Fruit fly (Drosophila melanogaster) whole organism, embryonic: Measurements from ENCODE around the gene mh.

Source experiments
- Aef1 ChIP-seq: fragments of 200-800 bp; sonication (Bioruptor generic); IDR thresholded peaks from 3 replicates; pipeline ENCODE4 v1.3.6; 2022; ENCODE audit warnings: missing biosample characterization, missing genetic modification characterization
- Atf3 ChIP-seq: fragments of 200-800 bp; sonication (Bioruptor generic); optimal IDR thresholded peaks from 3 replicates; lab custom pipeline; 2016; ENCODE audit warnings: missing biosample characterization, missing genetic modification characterization
- BEAF-32 ChIP-seq: fragments of 200-800 bp; sonication (Bioruptor generic); optimal IDR thresholded peaks from 3 replicates; lab custom pipeline; 2017; ENCODE audit warnings: missing biosample characterization, missing genetic modification characterization, mild to moderate bottlenecking, moderate library complexity, missing genetic modification reagents
- Bdp1 ChIP-seq: fragments of 200-800 bp; sonication (Bioruptor generic); optimal IDR thresholded peaks from 3 replicates; lab custom pipeline; 2016; ENCODE audit warnings: missing biosample characterization, missing genetic modification characterization
- CG12155 ChIP-seq: fragments of 200-800 bp; sonication (Bioruptor generic); optimal IDR thresholded peaks from 3 replicates; lab custom pipeline; 2016; ENCODE audit warnings: missing biosample characterization, missing genetic modification characterization
- CG12744 ChIP-seq: fragments of 200-800 bp; sonication (Bioruptor generic); optimal IDR thresholded peaks from 2 replicates; lab custom pipeline; 2016; ENCODE audit warnings: missing biosample characterization, missing genetic modification characterization
- CG13424 ChIP-seq: fragments of 200-800 bp; sonication (Bioruptor generic); optimal IDR thresholded peaks from 2 replicates; lab custom pipeline; 2019; ENCODE audit warnings: missing biosample characterization, mild to moderate bottlenecking, missing genetic modification characterization, moderate library complexity
- CG15601 ChIP-seq: fragments of 200-800 bp; sonication (Bioruptor generic); optimal IDR thresholded peaks from 3 replicates; lab custom pipeline; 2019; ENCODE audit warnings: missing biosample characterization, mild to moderate bottlenecking, missing genetic modification characterization, moderate library complexity
- CG17568 ChIP-seq: fragments of 200-800 bp; sonication (Bioruptor generic); optimal IDR thresholded peaks from 2 replicates; lab custom pipeline; 2018; ENCODE audit warnings: missing biosample characterization, mild to moderate bottlenecking, missing genetic modification characterization, moderate library complexity
- CG17612 ChIP-seq: fragments of 200-800 bp; sonication (Bioruptor generic); IDR thresholded peaks from 2 replicates; pipeline ENCODE4 v1.3.6; 2022; ENCODE audit warnings: missing biosample characterization, missing genetic modification characterization
- CG2116 ChIP-seq: fragments of 200-800 bp; sonication (Bioruptor generic); optimal IDR thresholded peaks from 3 replicates; lab custom pipeline; 2018; ENCODE audit warnings: missing biosample characterization, mild to moderate bottlenecking, missing genetic modification characterization
- CG2129 ChIP-seq: fragments of 200-800 bp; sonication (Bioruptor generic); IDR thresholded peaks from 2 replicates; pipeline ENCODE4 v1.3.6; 2022; ENCODE audit warnings: missing biosample characterization, missing genetic modification characterization; ENCODE audit not compliant: partially characterized antibody
- CG2202 ChIP-seq: fragments of 200-800 bp; sonication (Bioruptor generic); optimal IDR thresholded peaks from 2 replicates; lab custom pipeline; 2018; ENCODE audit warnings: missing biosample characterization, mild to moderate bottlenecking, missing genetic modification characterization
- CG31365 ChIP-seq: fragments of 200-800 bp; sonication (Bioruptor generic); optimal IDR thresholded peaks from 2 replicates; lab custom pipeline; 2018; ENCODE audit warnings: missing biosample characterization, mild to moderate bottlenecking, missing genetic modification characterization
- CG31388 ChIP-seq: fragments of 200-800 bp; sonication (Bioruptor generic); optimal IDR thresholded peaks from 2 replicates; lab custom pipeline; 2016; ENCODE audit warnings: missing biosample characterization, missing genetic modification characterization
- CG33213 ChIP-seq: fragments of 200-800 bp; sonication (Bioruptor generic); optimal IDR thresholded peaks from 3 replicates; lab custom pipeline; 2016; ENCODE audit warnings: missing biosample characterization, missing genetic modification characterization
- CG33557 ChIP-seq: fragments of 200-800 bp; sonication (Bioruptor generic); optimal IDR thresholded peaks from 2 replicates; lab custom pipeline; 2019; ENCODE audit warnings: missing biosample characterization, mild to moderate bottlenecking, missing genetic modification characterization, moderate library complexity
- CG4617 ChIP-seq: fragments of 200-800 bp; sonication (Bioruptor generic); optimal IDR thresholded peaks from 3 replicates; lab custom pipeline; 2016; ENCODE audit warnings: missing biosample characterization, missing genetic modification characterization, borderline replicate concordance
- CG4730 ChIP-seq: fragments of 200-800 bp; sonication (Bioruptor generic); IDR thresholded peaks from 2 replicates; pipeline ENCODE4 v1.3.6; 2022; ENCODE audit warnings: missing biosample characterization, missing genetic modification characterization
- CG8765 ChIP-seq: fragments of 200-800 bp; sonication (Bioruptor generic); IDR thresholded peaks from 2 replicates; pipeline ENCODE4 v1.3.6; 2022; ENCODE audit warnings: missing biosample characterization, missing genetic modification characterization
- CG8944 ChIP-seq: fragments of 200-800 bp; sonication (Bioruptor generic); optimal IDR thresholded peaks from 3 replicates; lab custom pipeline; 2016; ENCODE audit warnings: missing biosample characterization, missing genetic modification characterization
- Chrac-16 ChIP-seq: fragments of 200-800 bp; sonication (Bioruptor generic); optimal IDR thresholded peaks from 3 replicates; lab custom pipeline; 2016; ENCODE audit warnings: missing biosample characterization, missing genetic modification characterization
- CrebB ChIP-seq: fragments of 200-800 bp; sonication (Bioruptor generic); optimal IDR thresholded peaks from 3 replicates; lab custom pipeline; 2018; ENCODE audit warnings: missing biosample characterization, mild to moderate bottlenecking, missing genetic modification characterization
- D19B ChIP-seq: fragments of 200-800 bp; sonication (Bioruptor generic); optimal IDR thresholded peaks from 2 replicates; lab custom pipeline; 2017; ENCODE audit warnings: missing biosample characterization, mild to moderate bottlenecking, missing genetic modification characterization
- Dek ChIP-seq: fragments of 200-800 bp; sonication (Bioruptor generic); optimal IDR thresholded peaks from 3 replicates; lab custom pipeline; 2019; ENCODE audit warnings: missing biosample characterization, mild to moderate bottlenecking, missing genetic modification characterization, moderate library complexity
- Dip3 ChIP-seq: fragments of 200-800 bp; sonication (Bioruptor generic); optimal IDR thresholded peaks from 3 replicates; lab custom pipeline; 2016; ENCODE audit warnings: missing biosample characterization, missing genetic modification characterization
- Doc2 ChIP-seq: fragments of 200-800 bp; sonication (Bioruptor generic); IDR thresholded peaks from 2 replicates; pipeline ENCODE4 v1.3.6; 2022; ENCODE audit warnings: missing biosample characterization, missing genetic modification characterization
- Ets65A ChIP-seq: fragments of 200-800 bp; sonication (Bioruptor generic); peaks from one replicate; lab custom pipeline; 2016; ENCODE audit warnings: missing biosample characterization, missing genetic modification characterization
- NC2α ChIP-seq: fragments of 200-800 bp; sonication (Bioruptor generic); optimal IDR thresholded peaks from 2 replicates; lab custom pipeline; 2016; ENCODE audit warnings: missing biosample characterization, missing genetic modification characterization
- NK7.1 ChIP-seq: fragments of 200-800 bp; sonication (Bioruptor generic); optimal IDR thresholded peaks from 3 replicates; lab custom pipeline; 2016; ENCODE audit warnings: missing biosample characterization, missing genetic modification characterization
- Opbp ChIP-seq: fragments of 200-800 bp; sonication (Bioruptor generic); IDR thresholded peaks from 3 replicates; pipeline ENCODE4 v1.3.6; 2022; ENCODE audit warnings: missing biosample characterization, missing genetic modification characterization; ENCODE audit not compliant: partially characterized antibody
- Rfx ChIP-seq: fragments of 200-800 bp; sonication (Bioruptor generic); IDR thresholded peaks from 2 replicates; pipeline ENCODE4 v1.3.6; 2022; ENCODE audit warnings: missing biosample characterization, missing genetic modification characterization
- Side ChIP-seq: fragments of 200-800 bp; sonication (Bioruptor generic); optimal IDR thresholded peaks from 2 replicates; lab custom pipeline; 2016; ENCODE audit warnings: missing biosample characterization, missing genetic modification characterization
- Sry-δ ChIP-seq: fragments of 200-800 bp; sonication (Bioruptor generic); optimal IDR thresholded peaks from 2 replicates; lab custom pipeline; 2016; ENCODE audit warnings: missing biosample characterization, missing genetic modification characterization
- ase ChIP-seq: fragments of 200-800 bp; sonication (Bioruptor generic); IDR thresholded peaks from 3 replicates; pipeline ENCODE4 v1.3.6; 2022; ENCODE audit warnings: missing biosample characterization, missing genetic modification characterization
- az2 ChIP-seq: fragments of 200-800 bp; sonication (Bioruptor generic); optimal IDR thresholded peaks from 3 replicates; lab custom pipeline; 2016; ENCODE audit warnings: missing biosample characterization, missing genetic modification characterization
- ci ChIP-seq: fragments of 200-800 bp; sonication (Bioruptor generic); IDR thresholded peaks from 3 replicates; pipeline ENCODE4 v1.3.6; 2022; ENCODE audit warnings: missing biosample characterization, missing genetic modification characterization
- dmrt11E ChIP-seq: fragments of 200-800 bp; sonication (Bioruptor generic); optimal IDR thresholded peaks from 3 replicates; lab custom pipeline; 2018; ENCODE audit warnings: missing biosample characterization, mild to moderate bottlenecking, missing genetic modification characterization, moderate library complexity
- fd64A ChIP-seq: fragments of 200-800 bp; sonication (Bioruptor generic); optimal IDR thresholded peaks from 3 replicates; lab custom pipeline; 2018; ENCODE audit warnings: missing biosample characterization, mild to moderate bottlenecking, missing genetic modification characterization
- hth ChIP-seq: fragments of >200 bp; optimal IDR thresholded peaks from 2 replicates; lab custom pipeline; 2017; ENCODE audit warnings: inconsistent platforms
- luna ChIP-seq: fragments of 200-800 bp; sonication (Bioruptor generic); optimal IDR thresholded peaks from 2 replicates; lab custom pipeline; 2016; ENCODE audit warnings: missing biosample characterization, missing genetic modification characterization
- mam ChIP-seq: fragments of 200-800 bp; sonication (Bioruptor generic); optimal IDR thresholded peaks from 3 replicates; lab custom pipeline; 2016; ENCODE audit warnings: missing biosample characterization, missing genetic modification characterization
- pnt ChIP-seq: fragments of 200-800 bp; sonication (Bioruptor generic); optimal IDR thresholded peaks from 3 replicates; lab custom pipeline; 2016; ENCODE audit warnings: missing biosample characterization, missing genetic modification characterization
- row ChIP-seq: fragments of 200-800 bp; sonication (Bioruptor generic); IDR thresholded peaks from 3 replicates; pipeline ENCODE4 v1.3.6; 2022; ENCODE audit warnings: missing biosample characterization, missing genetic modification characterization
- salm ChIP-seq: fragments of 200-800 bp; sonication (Bioruptor generic); optimal IDR thresholded peaks from 2 replicates; lab custom pipeline; 2018; ENCODE audit warnings: missing biosample characterization, mild to moderate bottlenecking, missing genetic modification characterization
- slbo ChIP-seq: fragments of 200-800 bp; sonication (Bioruptor generic); IDR thresholded peaks from 2 replicates; pipeline ENCODE4 v1.3.6; 2022; ENCODE audit warnings: missing biosample characterization, missing genetic modification characterization
- sob ChIP-seq: fragments of 200-800 bp; sonication (Bioruptor generic); IDR thresholded peaks from 2 replicates; pipeline ENCODE4 v1.3.6; 2022; ENCODE audit warnings: missing biosample characterization, missing genetic modification characterization
- tio ChIP-seq: fragments of 200-800 bp; sonication (Bioruptor generic); optimal IDR thresholded peaks from 2 replicates; lab custom pipeline; 2017; ENCODE audit warnings: missing biosample characterization, missing genetic modification characterization, inconsistent platforms
- trh ChIP-seq: fragments of 200-800 bp; sonication (Bioruptor generic); optimal IDR thresholded peaks from 2 replicates; lab custom pipeline; 2016; ENCODE audit warnings: missing biosample characterization, missing genetic modification characterization
- ttk ChIP-seq: fragments of 200-800 bp; sonication (Bioruptor generic); IDR thresholded peaks from 2 replicates; pipeline ENCODE4 v2.1.2; 2022; ENCODE audit warnings: missing biosample characterization, missing genetic modification characterization
- twi ChIP-seq: fragments of 200-800 bp; optimal IDR thresholded peaks from 2 replicates; lab custom pipeline; 2019; ENCODE audit warnings: missing biosample characterization, mild to moderate bottlenecking, missing genetic modification characterization, moderate library complexity
- zf30C ChIP-seq: fragments of 200-800 bp; sonication (Bioruptor generic); optimal IDR thresholded peaks from 3 replicates; lab custom pipeline; 2018; ENCODE audit warnings: missing biosample characterization, mild to moderate bottlenecking, missing genetic modification characterization
- zfh1 ChIP-seq: fragments of 200-800 bp; sonication (Bioruptor generic); IDR thresholded peaks from 3 replicates; pipeline ENCODE4 v1.3.6; 2022; ENCODE audit warnings: missing biosample characterization, missing genetic modification characterization

mh gene

dm6 chrX:15462436-15462857, 12.8 kb downstream of the mh start, which contains the start of the genes shtd, CG6294 and CG6299 (continued):
- TF ChIP-seq CG33557 (GFP tag; lab: Kevin White, UChicago) (no peak), Atf3 (GFP tag; lab: Kevin White, UChicago) (no peak), CG15601 (tag; lab: Kevin White, UChicago) (no peak), luna (GFP tag; lab: Kevin White, UChicago) (no peak), az2 (no peak), Rfx (GFP tag; lab: Robert Waterston, UW) (peak; percentile 39; the same call in 1 of the 2 replicates), pnt (GFP tag; lab: Kevin White, UChicago) (no peak), CG2129 (GFP tag; lab: Robert Waterston, UW) (peak; percentile 55), ttk (GFP tag; lab: Robert Waterston, UW) (no peak), CG31388 (GFP tag; lab: Kevin White, UChicago) (no peak), Doc2 (GFP tag; lab: Robert Waterston, UW) (no peak), hth (lab: Kevin White, UChicago) (no peak), CG17568 (GFP tag; lab: Kevin White, UChicago) (no peak), CG8944 (no peak), CG12155 (no peak), twi (tag; lab: Kevin White, UChicago) (peak; percentile 14), Dek (tag; lab: Kevin White, UChicago) (no peak), Chrac-16 (GFP tag; lab: Kevin White, UChicago) (no peak), CrebB (peak; percentile 26), mam (GFP tag; lab: Kevin White, UChicago) (peak; percentile 4), salm (tag; lab: Kevin White, UChicago) (no peak), NC2α (GFP tag; lab: Kevin White, UChicago) (no peak), CG2202 (tag; lab: Kevin White, UChicago) (no peak), zfh1 (GFP tag; lab: Robert Waterston, UW) (no peak), sob (peak; percentile 31; the same call in 1 of the 2 replicates), ci (GFP tag; lab: Robert Waterston, UW) (no peak), Dip3 (GFP tag; lab: Kevin White, UChicago) (peak; percentile 8), CG8765 (GFP tag; lab: Robert Waterston, UW) (no peak), CG31365 (no peak), Sry-δ (GFP tag; lab: Kevin White, UChicago) (peak; percentile 79), D19B (no peak), BEAF-32 (peak; percentile 81), trh (GFP tag; lab: Kevin White, UChicago) (no peak), CG4730 (GFP tag; lab: Robert Waterston, UW) (no peak), dmrt11E (tag; lab: Kevin White, UChicago) (no peak), fd64A (GFP tag; lab: Kevin White, UChicago) (no peak), ase (no peak), zf30C (GFP tag; lab: Kevin White, UChicago) (no peak), Opbp (peak; percentile 88), CG12744 (GFP tag; lab: Kevin White, UChicago) (no peak), tio (no peak), Bdp1 (GFP tag; lab: Kevin White, UChicago) (peak; percentile 21), CG13424 (tag; lab: Kevin White, UChicago) (peak; percentile 25), CG17612 (GFP tag; lab: Robert Waterston, UW) (no peak), row (GFP tag; lab: Robert Waterston, UW) (peak; percentile 65; the same call in 2 of the 3 replicates), CG2116 (peak; percentile 82), CG4617 (GFP tag; lab: Kevin White, UChicago) (peak; percentile 59), Ets65A (GFP tag; lab: Kevin White, UChicago) (peak; percentile 86), CG33213 (GFP tag; lab: Kevin White, UChicago) (peak; percentile 48), slbo (GFP tag; lab: Robert Waterston, UW) (no peak), NK7.1 (no peak), Side (no peak), Aef1 (GFP tag; lab: Robert Waterston, UW) (no peak)
